Worm (Caenorhabditis elegans) whole organism, L1 larva: ENCODE measurements around the gene tsp-6.

ENCODE experiments used
- blmp-1 ChIP-seq: fragments of 150-350 bp; optimal IDR thresholded peaks from 2 replicates; lab custom pipeline; 2014; ENCODE audit warnings: missing biosample characterization, missing genetic modification characterization
- ceh-8 ChIP-seq: fragments of 200-800 bp; sonication (Bioruptor generic); optimal IDR thresholded peaks from 2 replicates; lab custom pipeline; 2018; ENCODE audit warnings: mild to moderate bottlenecking, missing genetic modification characterization, moderate library complexity, missing compliant biosample characterization
- ceh-88 ChIP-seq: fragments of 200-800 bp; sonication (Bioruptor generic); IDR thresholded peaks from 2 replicates; pipeline ENCODE4 v1.3.6; 2022; ENCODE audit warnings: missing genetic modification characterization, missing compliant biosample characterization
- efl-1 ChIP-seq, 4 experiments: fragments of 150-350 bp; optimal IDR thresholded peaks in 3 of 4; peaks in 1 of 4; 1 replicate in 1 of 4; 2 replicates in 3 of 4; lab custom pipeline; 2014; ENCODE audit warnings: missing biosample characterization in 2 of 4, missing genetic modification characterization in 2 of 4, missing genetic modification reagents in 2 of 4
- elt-3 ChIP-seq, 6 experiments: fragments of 150-350 bp in 1 of 6; sonication (generic microtip); optimal IDR thresholded peaks; 2 replicates each; lab custom pipeline; 2017 to 2018; ENCODE audit warnings: missing biosample characterization in 6 of 6, missing genetic modification characterization in 6 of 6, inconsistent platforms in 1 of 6
- fkh-10 ChIP-seq: sonication (generic microtip); optimal IDR thresholded peaks from 2 replicates; lab custom pipeline; 2017; ENCODE audit warnings: missing biosample characterization, missing genetic modification reagents, missing genetic modification characterization
- hlh-17 ChIP-seq: fragments of 200-800 bp; sonication (Bioruptor generic); optimal IDR thresholded peaks from 2 replicates; lab custom pipeline; 2018; ENCODE audit warnings: missing genetic modification characterization, mild to moderate bottlenecking, missing compliant biosample characterization, moderate library complexity, borderline replicate concordance
- hpl-2 ChIP-seq: fragments of 150-350 bp; optimal IDR thresholded peaks from 2 replicates; lab custom pipeline; 2014; ENCODE audit warnings: missing biosample characterization, missing genetic modification reagents, missing genetic modification characterization
- lin-14 ChIP-seq: fragments of 200-800 bp; sonication (Bioruptor generic); optimal IDR thresholded peaks from 2 replicates; lab custom pipeline; 2018; ENCODE audit warnings: mild to moderate bottlenecking, missing genetic modification characterization, moderate library complexity, missing compliant biosample characterization
- lin-15B ChIP-seq: fragments of 150-350 bp; sonication (generic microtip); optimal IDR thresholded peaks from 3 replicates; lab custom pipeline; 2014; ENCODE audit warnings: missing biosample characterization, missing genetic modification characterization
- lin-35 ChIP-seq, 2 experiments: fragments of 150-350 bp; optimal IDR thresholded peaks; 2 replicates each; lab custom pipeline; 2014; ENCODE audit warnings: missing biosample characterization in 2 of 2, missing genetic modification characterization in 2 of 2, missing genetic modification reagents in 2 of 2
- lsy-2 ChIP-seq, 2 experiments: fragments of 150-350 bp; optimal IDR thresholded peaks; 2 replicates each; lab custom pipeline; 2014; ENCODE audit warnings: missing biosample characterization in 2 of 2, missing genetic modification characterization in 2 of 2
- mab-9 ChIP-seq: fragments of 200-800 bp; sonication (Bioruptor generic); IDR thresholded peaks from 2 replicates; pipeline ENCODE4 v1.3.6; 2022; ENCODE audit warnings: missing genetic modification reagents, missing genetic modification characterization, missing compliant biosample characterization
- mdl-1 ChIP-seq, 2 experiments: fragments of 150-350 bp; optimal IDR thresholded peaks; 2 replicates each; lab custom pipeline; 2014 to 2017; ENCODE audit warnings: missing biosample characterization in 2 of 2, missing genetic modification characterization in 2 of 2, inconsistent platforms in 1 of 2
- mep-1 ChIP-seq: fragments of 150-350 bp; optimal IDR thresholded peaks from 2 replicates; lab custom pipeline; 2014; ENCODE audit warnings: missing biosample characterization, missing genetic modification characterization
- nhr-12 ChIP-seq: sonication (generic microtip); optimal IDR thresholded peaks from 2 replicates; lab custom pipeline; 2017; ENCODE audit warnings: missing biosample characterization, missing genetic modification characterization
- nhr-19 ChIP-seq: fragments of 200-800 bp; sonication (Bioruptor generic); conservative IDR thresholded peaks from 2 replicates; pipeline ENCODE4 v1.3.6; 2022; ENCODE audit warnings: missing genetic modification characterization, missing compliant biosample characterization
- nhr-20 ChIP-seq: sonication (generic microtip); optimal IDR thresholded peaks from 2 replicates; lab custom pipeline; 2016; ENCODE audit warnings: mild to moderate bottlenecking, missing genetic modification characterization, missing compliant biosample characterization
- nhr-237 ChIP-seq: fragments of 150-350 bp; optimal IDR thresholded peaks from 2 replicates; lab custom pipeline; 2014; ENCODE audit warnings: missing biosample characterization, missing genetic modification characterization
- nhr-47 ChIP-seq: sonication (generic microtip); optimal IDR thresholded peaks from 2 replicates; lab custom pipeline; 2016; ENCODE audit warnings: mild to moderate bottlenecking, missing genetic modification characterization, moderate library complexity, missing compliant biosample characterization
- nhr-71 ChIP-seq: sonication (generic microtip); optimal IDR thresholded peaks from 2 replicates; lab custom pipeline; 2016; ENCODE audit warnings: mild to moderate bottlenecking, missing genetic modification characterization, moderate library complexity, missing compliant biosample characterization
- nhr-76 ChIP-seq: sonication (generic microtip); optimal IDR thresholded peaks from 2 replicates; lab custom pipeline; 2017; ENCODE audit warnings: missing biosample characterization, missing genetic modification characterization
- nhr-77 ChIP-seq: fragments of 150-350 bp; optimal IDR thresholded peaks from 2 replicates; lab custom pipeline; 2014; ENCODE audit warnings: missing biosample characterization, missing genetic modification characterization
- nhr-85 ChIP-seq: sonication (generic microtip); peaks from one replicate; lab custom pipeline; 2016; ENCODE audit warnings: missing genetic modification characterization, inconsistent platforms, missing compliant biosample characterization
- nhr-90 ChIP-seq: sonication (generic microtip); optimal IDR thresholded peaks from 2 replicates; lab custom pipeline; 2016; ENCODE audit warnings: mild to moderate bottlenecking, missing genetic modification characterization, missing compliant biosample characterization; ENCODE audit not compliant: poor library complexity
- snu-23 ChIP-seq: sonication (generic microtip); optimal IDR thresholded peaks from 2 replicates; lab custom pipeline; 2016; ENCODE audit warnings: missing genetic modification characterization, missing compliant biosample characterization
- tlp-1 ChIP-seq: fragments of 150-350 bp; optimal IDR thresholded peaks from 2 replicates; lab custom pipeline; 2014; ENCODE audit warnings: missing biosample characterization, missing genetic modification characterization
- unc-130 ChIP-seq: fragments of 150-350 bp; optimal IDR thresholded peaks from 2 replicates; lab custom pipeline; 2017; ENCODE audit warnings: missing biosample characterization, missing genetic modification characterization, inconsistent platforms
- xbp-1 ChIP-seq: sonication (generic microtip); optimal IDR thresholded peaks from 2 replicates; lab custom pipeline; 2016; ENCODE audit warnings: missing genetic modification characterization, missing compliant biosample characterization
- zip-4 ChIP-seq: fragments of 200-800 bp; sonication (Bioruptor generic); optimal IDR thresholded peaks from 2 replicates; lab custom pipeline; 2018; ENCODE audit warnings: mild to moderate bottlenecking, missing genetic modification characterization, moderate library complexity, missing compliant biosample characterization
- ztf-4 ChIP-seq: fragments of 150-350 bp; optimal IDR thresholded peaks from 2 replicates; lab custom pipeline; 2014; ENCODE audit warnings: missing biosample characterization, missing genetic modification characterization

tsp-6 gene

ce11 chrX:2863946-2864345 lies 43.7 kb downstream of the tsp-6 start, which contains the start of gene F53B3.6 (continued):
- TF ChIP-seq zip-4: no peak
- TF ChIP-seq mdl-1 (tag; optimal IDR thresholded peaks at IDR 0.05; lab: Kevin White, UChicago): no peak
- no peak for TF ChIP-seq tlp-1 (tag; lab: Kevin White, UChicago)
- TF ChIP-seq lin-15B: no peak
- TF ChIP-seq unc-130 (tag; lab: Kevin White, UChicago): no peak
- no peak for TF ChIP-seq fkh-10 (GFP tag; lab: Kevin White, UChicago)
- no peak for TF ChIP-seq hpl-2 (GFP tag; lab: Kevin White, UChicago)
- TF ChIP-seq ceh-8 (GFP tag; lab: Kevin White, UChicago): no peak
- no peak for TF ChIP-seq nhr-19 (GFP tag; lab: Robert Waterston, UW)
- TF ChIP-seq mab-9 (GFP tag; lab: Robert Waterston, UW): no peak
- TF ChIP-seq nhr-76: no peak
- TF ChIP-seq xbp-1 (tag; lab: Kevin White, UChicago): no peak

ce11 chrX:2865591-2866217 lies 45.5 kb downstream of the tsp-6 start:
- TF ChIP-seq blmp-1: peak; percentile 60
- peak; percentile 13 for TF ChIP-seq nhr-19 (GFP tag; lab: Robert Waterston, UW)
- no peak for TF ChIP-seq nhr-12 (tag; lab: Kevin White, UChicago)
- TF ChIP-seq elt-3 (tag; optimal IDR thresholded peaks at IDR 0.05; lab: Kevin White, UChicago): peak in 1 of 6 experiments; percentile 69
- no peak for TF ChIP-seq hlh-17 (GFP tag; lab: Kevin White, UChicago)
- TF ChIP-seq ztf-4 (tag; lab: Kevin White, UChicago): peak; percentile 38
- TF ChIP-seq nhr-77 (tag; lab: Kevin White, UChicago): no peak
- TF ChIP-seq nhr-47 (tag; lab: Kevin White, UChicago): no peak
- TF ChIP-seq nhr-20 (tag; lab: Kevin White, UChicago): peak; percentile 29
- TF ChIP-seq nhr-90 (tag; lab: Kevin White, UChicago): peak; percentile 23
- peak in 1 of 2 experiments; percentile 4 for TF ChIP-seq lsy-2 (tag; optimal IDR thresholded peaks at IDR 0.05; lab: Kevin White, UChicago)
- TF ChIP-seq lin-35 (GFP tag; optimal IDR thresholded peaks at IDR 0.05; lab: Kevin White, UChicago): peak in 1 of 2 experiments; percentile 8
- peak; percentile 32 for TF ChIP-seq mep-1 (tag; lab: Kevin White, UChicago)
- TF ChIP-seq nhr-71 (tag; lab: Kevin White, UChicago): peak; percentile 29
- TF ChIP-seq snu-23 (GFP tag; lab: Kevin White, UChicago): peak; percentile 48
- peak; percentile 85 for TF ChIP-seq nhr-85 (tag; lab: Kevin White, UChicago)
- no peak for TF ChIP-seq ceh-88

ce11 chrX:2871037-2871436 lies 50.8 kb downstream of the tsp-6 start, which contains the start of gene F53B3.3:
F53B3.3 (minus strand) TSS chrX:2871137.
- TF ChIP-seq lin-14 (GFP tag; lab: Kevin White, UChicago): no peak
- no peak for TF ChIP-seq efl-1 (optimal IDR thresholded peaks at IDR 0.05; lab: Kevin White, UChicago)
- TF ChIP-seq efl-1 (GFP tag; optimal IDR thresholded peaks at IDR 0.05 in 1 of 2; lab: Kevin White, UChicago): peak in 1 of 2 experiments; percentile 55
- TF ChIP-seq nhr-77 (tag; lab: Kevin White, UChicago): peak; percentile 6
- no peak for TF ChIP-seq nhr-237 (tag; lab: Kevin White, UChicago)
- peak; percentile 18 for TF ChIP-seq hlh-17 (GFP tag; lab: Kevin White, UChicago)
